Fruit fly (Drosophila melanogaster): ENCODE data around the gene Tsen34.
A peak's percentile ranks its signal among the peaks of the same experiment; 100 is the strongest.

Tsen34 gene

dm6 chr3L:14780187-14780586 is 18.5 kb upstream of the Tsen34 start:
- TF ChIP-seq woc (GFP tag; optimal IDR thresholded peaks at IDR 0.05) (no peak), Abd-B (GFP tag; optimal IDR thresholded peaks at IDR 0.05) (no peak), CrebA (GFP tag; optimal IDR thresholded peaks at IDR 0.05; ENCODE audit: borderline replicate concordance) (no peak), fru (GFP tag; optimal IDR thresholded peaks at IDR 0.05) (no peak), GATAd (GFP tag; optimal IDR thresholded peaks at IDR 0.05) (no peak), dsf (GFP tag; optimal IDR thresholded peaks at IDR 0.05; ENCODE audit: borderline replicate concordance) (no peak), rgr (GFP tag; optimal IDR thresholded peaks at IDR 0.05) (peak; percentile 29)

- TF ChIP-seq Rel (GFP tag; optimal IDR thresholded peaks at IDR 0.05): no peak
- TF ChIP-seq Rel (tag; optimal IDR thresholded peaks at IDR 0.05): no peak
- TF ChIP-seq h (GFP tag; optimal IDR thresholded peaks at IDR 0.05): no peak
- no peak for TF ChIP-seq Hr78 (GFP tag; optimal IDR thresholded peaks at IDR 0.05)
- TF ChIP-seq Vsx2 (GFP tag; optimal IDR thresholded peaks at IDR 0.05; ENCODE audit: partially characterized antibody): no peak
These were observed 17.6 kb upstream of the Tsen34 start for dm6 chr3L:14779289-14779688.

- no peak for TF ChIP-seq Myc (optimal IDR thresholded peaks at IDR 0.05)
- no peak for TF ChIP-seq Abd-B (GFP tag; optimal IDR thresholded peaks at IDR 0.05)
- TF ChIP-seq Rel (GFP tag; optimal IDR thresholded peaks at IDR 0.05): no peak
- peak; percentile 1 for TF ChIP-seq Rel (tag; optimal IDR thresholded peaks at IDR 0.05)
- no peak for TF ChIP-seq Mio (GFP tag; optimal IDR thresholded peaks at IDR 0.05)
- TF ChIP-seq Dif (GFP tag; optimal IDR thresholded peaks at IDR 0.05; ENCODE audit: partially characterized antibody): no peak
- TF ChIP-seq CG32264 (GFP tag; optimal IDR thresholded peaks at IDR 0.05): no peak
- TF ChIP-seq psq (GFP tag; optimal IDR thresholded peaks at IDR 0.05): no peak
- TF ChIP-seq sage (GFP tag; optimal IDR thresholded peaks at IDR 0.05): no peak
- TF ChIP-seq Hnf4 (GFP tag; optimal IDR thresholded peaks at IDR 0.05): no peak
- no peak for TF ChIP-seq Jra (GFP tag; optimal IDR thresholded peaks at IDR 0.05)
- TF ChIP-seq dmrt93B (GFP tag; optimal IDR thresholded peaks at IDR 0.05): no peak
- TF ChIP-seq woc (GFP tag; optimal IDR thresholded peaks at IDR 0.05): no peak
- no peak for TF ChIP-seq h (GFP tag; optimal IDR thresholded peaks at IDR 0.05)
- TF ChIP-seq jim (GFP tag; optimal IDR thresholded peaks at IDR 0.05): no peak
- TF ChIP-seq foxo (GFP tag; optimal IDR thresholded peaks at IDR 0.05): no peak
- peak; percentile 19 for TF ChIP-seq sv (GFP tag; optimal IDR thresholded peaks at IDR 0.05)
- TF ChIP-seq Hr78 (GFP tag; optimal IDR thresholded peaks at IDR 0.05): no peak
These were observed 14.3 kb upstream of the Tsen34 start, which contains the start of gene mop for dm6 chr3L:14775711-14776660. TSS of gene mop (minus strand) at chr3L:14776129.

- TF ChIP-seq dl (GFP tag; optimal IDR thresholded peaks at IDR 0.05; ENCODE audit: insufficient read depth in 1 of 2, partially characterized antibody in 2 of 2) (no peak), Sp1 (GFP tag; optimal IDR thresholded peaks at IDR 0.05) (no peak), h (GFP tag; optimal IDR thresholded peaks at IDR 0.05) (no peak), CG9705 (GFP tag; optimal IDR thresholded peaks at IDR 0.05) (no peak), dmrt93B (GFP tag; optimal IDR thresholded peaks at IDR 0.05) (no peak), lola (GFP tag; optimal IDR thresholded peaks at IDR 0.05) (no peak), fru (GFP tag; optimal IDR thresholded peaks at IDR 0.05) (no peak), rgr (GFP tag; optimal IDR thresholded peaks at IDR 0.05) (no peak), foxo (GFP tag; optimal IDR thresholded peaks at IDR 0.05) (no peak), Abd-B (GFP tag; optimal IDR thresholded peaks at IDR 0.05) (no peak), GATAd (GFP tag; optimal IDR thresholded peaks at IDR 0.05) (no peak), woc (GFP tag; optimal IDR thresholded peaks at IDR 0.05) (no peak), ey (GFP tag; optimal IDR thresholded peaks at IDR 0.05) (no peak), Rel (GFP tag; optimal IDR thresholded peaks at IDR 0.05) (no peak), Rel (tag; optimal IDR thresholded peaks at IDR 0.05) (no peak), OdsH (GFP tag; optimal IDR thresholded peaks at IDR 0.05) (no peak), Dif (GFP tag; optimal IDR thresholded peaks at IDR 0.05; ENCODE audit: partially characterized antibody) (no peak)
These were observed 7.5 kb upstream of the Tsen34 start, which contains the start of gene Mgat4b for dm6 chr3L:14769183-14769582. TSS of gene Mgat4b (minus strand) at chr3L:14769283.

dm6 chr3L:14760949-14761348 is 695 bp downstream of the Tsen34 start, which contains the start of gene Trl:
TSS of gene Trl (minus strand) at chr3L:14761049.
- TF ChIP-seq Dif (GFP tag; optimal IDR thresholded peaks at IDR 0.05; ENCODE audit: partially characterized antibody) (no peak), pan (optimal IDR thresholded peaks at IDR 0.05) (no peak), fru (GFP tag; optimal IDR thresholded peaks at IDR 0.05) (no peak), sv (GFP tag; optimal IDR thresholded peaks at IDR 0.05) (no peak), CrebA (GFP tag; optimal IDR thresholded peaks at IDR 0.05; ENCODE audit: borderline replicate concordance) (no peak)
